Fruit fly (Drosophila melanogaster) whole organism, pupa: ENCODE data around the gene EMC5.

Experiments
- CG12605 ChIP-seq: fragments of 200-800 bp; sonication (Bioruptor generic); IDR thresholded peaks from 2 replicates; pipeline ENCODE4 v1.3.6; 2022; ENCODE audit warnings: missing biosample characterization, missing genetic modification characterization
- CG15710 ChIP-seq: fragments of 200-800 bp; sonication (Bioruptor generic); optimal IDR thresholded peaks from 2 replicates; lab custom pipeline; 2018; ENCODE audit warnings: missing biosample characterization, mild to moderate bottlenecking, missing genetic modification characterization, moderate library complexity
- CG32121 ChIP-seq: fragments of 200-800 bp; sonication (Bioruptor generic); IDR thresholded peaks from 2 replicates; pipeline ENCODE4 v1.3.6; 2022; ENCODE audit warnings: missing biosample characterization, missing genetic modification characterization
- CG4496 ChIP-seq: fragments of 200-800 bp; sonication (Bioruptor generic); IDR thresholded peaks from 3 replicates; pipeline ENCODE4 v1.3.6; 2022; ENCODE audit warnings: missing biosample characterization, missing genetic modification characterization
- CG8301 ChIP-seq: fragments of 200-800 bp; sonication (Bioruptor generic); optimal IDR thresholded peaks from 2 replicates; lab custom pipeline; 2018; ENCODE audit warnings: missing biosample characterization, mild to moderate bottlenecking, missing genetic modification characterization
- D1 ChIP-seq: fragments of 200-800 bp; sonication (Bioruptor generic); optimal IDR thresholded peaks from 2 replicates; lab custom pipeline; 2018; ENCODE audit warnings: missing biosample characterization, mild to moderate bottlenecking, missing genetic modification characterization, moderate library complexity
- EcR ChIP-seq: fragments of 200-800 bp; sonication (Bioruptor generic); optimal IDR thresholded peaks from 3 replicates; lab custom pipeline; 2019; ENCODE audit warnings: missing biosample characterization, missing genetic modification characterization, mild to moderate bottlenecking, moderate library complexity, missing genetic modification reagents
- Ets98B ChIP-seq: fragments of 200-800 bp; sonication (Bioruptor generic); IDR thresholded peaks from 2 replicates; pipeline ENCODE4 v1.3.6; 2022; ENCODE audit warnings: missing biosample characterization, missing genetic modification characterization
- Pif1A ChIP-seq: fragments of 200-800 bp; sonication (Bioruptor generic); optimal IDR thresholded peaks from 3 replicates; lab custom pipeline; 2016; ENCODE audit warnings: missing biosample characterization, missing genetic modification characterization
- fd96Ca ChIP-seq: fragments of 200-800 bp; sonication (Bioruptor generic); IDR thresholded peaks from 3 replicates; pipeline ENCODE4 v1.3.6; 2022; ENCODE audit warnings: missing biosample characterization, missing genetic modification characterization
- gl ChIP-seq: fragments of 200-800 bp; sonication (Bioruptor generic); optimal IDR thresholded peaks from 2 replicates; lab custom pipeline; 2018; ENCODE audit warnings: missing biosample characterization, mild to moderate bottlenecking, missing genetic modification characterization
- rn ChIP-seq: fragments of 200-800 bp; sonication (Bioruptor generic); IDR thresholded peaks from 2 replicates; pipeline ENCODE4 v1.3.6; 2022; ENCODE audit warnings: missing biosample characterization, missing genetic modification characterization

- no peak for TF ChIP-seq D1
- no peak for TF ChIP-seq CG12605 (GFP tag; lab: Robert Waterston, UW)
- TF ChIP-seq fd96Ca (GFP tag; lab: Robert Waterston, UW): no peak
- no peak for TF ChIP-seq CG4496 (GFP tag; lab: Robert Waterston, UW)
- no peak for TF ChIP-seq Ets98B
- no peak for TF ChIP-seq CG8301
- TF ChIP-seq rn (GFP tag; lab: Robert Waterston, UW): no peak
- TF ChIP-seq CG32121 (GFP tag; lab: Robert Waterston, UW): no peak
- peak; percentile 5 for TF ChIP-seq EcR
- no peak for TF ChIP-seq gl (tag; lab: Kevin White, UChicago)
- no peak for TF ChIP-seq Pif1A (GFP tag; lab: Kevin White, UChicago)
- TF ChIP-seq CG15710: no peak
Observed at dm6 chr2L:18995660-18996417, 8.3 kb downstream of the EMC5 start, which contains the start of gene CG10650.
